Worm (Caenorhabditis elegans) whole organism, L4 larva: Measurements from ENCODE around the gene kin-5.

Source experiments
- T20F7.1 ChIP-seq: fragments of 200-800 bp; sonication (Bioruptor generic); optimal IDR thresholded peaks from 2 replicates; lab custom pipeline; 2018; ENCODE audit warnings: mild to moderate bottlenecking, missing genetic modification characterization, missing compliant biosample characterization
- Y48G9A.11 ChIP-seq: fragments of 200-800 bp; sonication (Bioruptor generic); IDR thresholded peaks from 2 replicates; pipeline ENCODE4 v1.3.6; 2022; ENCODE audit warnings: missing genetic modification reagents, missing genetic modification characterization, missing compliant biosample characterization
- aha-1 ChIP-seq: fragments of 150-350 bp; peaks from one replicate; lab custom pipeline; 2014; ENCODE audit warnings: missing biosample characterization, missing genetic modification characterization
- ceh-32 ChIP-seq: sonication (generic microtip); optimal IDR thresholded peaks from 2 replicates; lab custom pipeline; 2016; ENCODE audit warnings: mild to moderate bottlenecking, missing genetic modification characterization, missing compliant biosample characterization; ENCODE audit not compliant: poor library complexity
- ces-1 ChIP-seq: fragments of 150-350 bp; sonication (generic microtip); optimal IDR thresholded peaks from 4 replicates; lab custom pipeline; 2014; ENCODE audit warnings: missing biosample characterization, missing genetic modification reagents, missing genetic modification characterization
- fkh-10 ChIP-seq: fragments of 150-350 bp; optimal IDR thresholded peaks from 2 replicates; lab custom pipeline; 2014; ENCODE audit warnings: missing biosample characterization, missing genetic modification reagents, missing genetic modification characterization
- hlh-11 ChIP-seq: fragments of 200-800 bp; sonication (Bioruptor generic); optimal IDR thresholded peaks from 2 replicates; lab custom pipeline; 2018; ENCODE audit warnings: mild to moderate bottlenecking, missing genetic modification characterization, missing compliant biosample characterization
- hlh-30 ChIP-seq: sonication (generic microtip); optimal IDR thresholded peaks from 2 replicates; lab custom pipeline; 2017; ENCODE audit warnings: antibody characterized with exemption, mild to moderate bottlenecking, missing genetic modification characterization, missing compliant biosample characterization; ENCODE audit not compliant: insufficient read depth
- mdl-1 ChIP-seq, 2 experiments: fragments of 150-350 bp in 1 of 2; sonication (generic microtip) in 1 of 2; optimal IDR thresholded peaks; 2 replicates each; lab custom pipeline; 2014 to 2017; ENCODE audit warnings: missing biosample characterization in 2 of 2, missing genetic modification characterization in 2 of 2
- mep-1 ChIP-seq: fragments of 150-350 bp; sonication (generic microtip); optimal IDR thresholded peaks from 3 replicates; lab custom pipeline; 2014; ENCODE audit warnings: missing biosample characterization, missing genetic modification characterization
- mes-2 ChIP-seq: sonication (generic microtip); optimal IDR thresholded peaks from 2 replicates; lab custom pipeline; 2016; ENCODE audit warnings: missing genotype, mild to moderate bottlenecking, missing genetic modification characterization, missing compliant biosample characterization; ENCODE audit not compliant: poor library complexity, severe bottlenecking
- mxl-3 ChIP-seq: fragments of 200-800 bp; sonication (Bioruptor generic); optimal IDR thresholded peaks from 2 replicates; lab custom pipeline; 2018; ENCODE audit warnings: mild to moderate bottlenecking, missing genetic modification characterization, missing compliant biosample characterization
- nhr-28 ChIP-seq: fragments of 150-350 bp; optimal IDR thresholded peaks from 2 replicates; lab custom pipeline; 2014; ENCODE audit warnings: missing biosample characterization, missing genetic modification characterization
- nhr-6 ChIP-seq: fragments of 150-350 bp; optimal IDR thresholded peaks from 2 replicates; lab custom pipeline; 2014; ENCODE audit warnings: missing biosample characterization, missing genetic modification characterization
- sdz-12 ChIP-seq: fragments of 200-800 bp; sonication (Bioruptor generic); optimal IDR thresholded peaks from 2 replicates; lab custom pipeline; 2018; ENCODE audit warnings: mild to moderate bottlenecking, missing genetic modification characterization, missing compliant biosample characterization
- unc-62 ChIP-seq, 3 experiments: fragments of 150-350 bp in 1 of 3; sonication (generic microtip); optimal IDR thresholded peaks in 2 of 3; peaks in 1 of 3; 1 replicate in 1 of 3; 2 replicates in 2 of 3; lab custom pipeline; 2014 to 2017; ENCODE audit warnings: missing biosample characterization in 3 of 3, missing genetic modification characterization in 3 of 3, missing genetic modification reagents in 3 of 3, missing genotype in 1 of 3
- ztf-11 ChIP-seq: fragments of 150-350 bp; optimal IDR thresholded peaks from 2 replicates; lab custom pipeline; 2014; ENCODE audit warnings: missing biosample characterization, missing genetic modification characterization

The kin-5 gene

ce11 chrIV:9924419-9924818 is 44.6 kb downstream of the kin-5 start:
- peak in 1 of 2 experiments; percentile 96 for TF ChIP-seq unc-62 (GFP tag; optimal IDR thresholded peaks at IDR 0.05 in 1 of 2; lab: Kevin White, UChicago)
- TF ChIP-seq unc-62 (tag; optimal IDR thresholded peaks at IDR 0.05; lab: Kevin White, UChicago) = no peak
- TF ChIP-seq sdz-12 (GFP tag; lab: Kevin White, UChicago) = no peak
- no peak for TF ChIP-seq ceh-32 (tag; lab: Kevin White, UChicago)
- no peak for TF ChIP-seq ztf-11

ce11 chrIV:9920426-9920825 is 48.6 kb downstream of the kin-5 start:
- TF ChIP-seq nhr-6 (tag; lab: Kevin White, UChicago) = no peak
- TF ChIP-seq hlh-30 = no peak
- peak in 1 of 2 experiments; percentile 82 for TF ChIP-seq unc-62 (GFP tag; optimal IDR thresholded peaks at IDR 0.05 in 1 of 2; lab: Kevin White, UChicago)
- TF ChIP-seq unc-62 (tag; optimal IDR thresholded peaks at IDR 0.05; lab: Kevin White, UChicago) = no peak
- TF ChIP-seq mes-2 (tag; lab: Kevin White, UChicago) = no peak
- TF ChIP-seq aha-1 = peak; percentile 94

ce11 chrIV:9918021-9918420 is 51.0 kb downstream of the kin-5 start:
- TF ChIP-seq mxl-3 (GFP tag; lab: Kevin White, UChicago) = peak; percentile 46
- peak in 1 of 2 experiments; percentile 7 for TF ChIP-seq mdl-1 (tag; optimal IDR thresholded peaks at IDR 0.05; lab: Kevin White, UChicago)
- TF ChIP-seq mep-1 (tag; lab: Kevin White, UChicago) = no peak
- no peak for TF ChIP-seq fkh-10 (GFP tag; lab: Kevin White, UChicago)
- TF ChIP-seq T20F7.1 (GFP tag; lab: Kevin White, UChicago) = no peak
- peak; percentile 37 for TF ChIP-seq hlh-11 (tag; lab: Kevin White, UChicago)
- TF ChIP-seq sdz-12 (GFP tag; lab: Kevin White, UChicago) = no peak
- no peak for TF ChIP-seq Y48G9A.11
- peak; percentile 1 for TF ChIP-seq nhr-28 (tag; lab: Kevin White, UChicago)
- no peak for TF ChIP-seq ces-1 (GFP tag; lab: Kevin White, UChicago)
